Worm (Caenorhabditis elegans): ENCODE results near the gene cdh-12.

cdh-12 gene

DNA sequence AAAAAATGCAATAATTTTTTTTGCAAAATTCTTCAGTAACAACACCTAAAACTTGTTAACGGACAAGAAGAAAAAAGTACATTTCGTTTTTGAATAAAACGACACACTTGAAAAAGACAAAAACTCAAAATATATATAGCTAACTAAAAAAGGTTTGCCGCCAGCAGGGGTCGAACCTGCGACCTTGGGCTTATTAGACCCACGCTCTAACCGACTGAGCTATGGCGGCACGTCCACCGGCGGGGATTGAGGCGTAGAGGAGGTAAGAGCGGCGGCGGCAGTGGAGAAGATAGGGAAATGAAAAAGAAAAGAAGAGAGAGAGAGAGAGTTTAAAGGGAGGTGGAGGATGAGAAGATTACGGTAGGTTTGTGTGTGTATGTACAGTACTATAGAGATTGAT lies 66.4 kb downstream of the cdh-12 start (continued):
- TF ChIP-seq nfyb-1 (GFP tag; IDR thresholded peaks at IDR 0.05) (0 out of 2 replicates have a peak, but pooled peaks have one; percentile 45), hlh-26 (GFP tag; conservative IDR thresholded peaks at IDR 0.05) (no peak), him-1 (tag; optimal IDR thresholded peaks at IDR 0.05) (no peak), B0019.2 (GFP tag; conservative IDR thresholded peaks at IDR 0.05) (no peak; the same call in 1 of the 2 replicates), ceh-100 (GFP tag; IDR thresholded peaks at IDR 0.05) (no peak), let-607 (tag; optimal IDR thresholded peaks at IDR 0.05) (peak in 1 of 2 experiments; percentile 57), Y95B8A.8 (GFP tag; IDR thresholded peaks at IDR 0.05) (no peak), akir-1 (GFP tag; optimal IDR thresholded peaks at IDR 0.05) (no peak), lin-54 (GFP tag; optimal IDR thresholded peaks at IDR 0.05) (peak; percentile 24), ceh-58 (GFP tag; IDR thresholded peaks at IDR 0.05) (no peak), zim-3 (tag; optimal IDR thresholded peaks at IDR 0.05) (no peak), snpc-3.4 (tag; optimal IDR thresholded peaks at IDR 0.05) (no peak), ama-1 (optimal IDR thresholded peaks at IDR 0.05) (no peak), ama-1 (GFP tag; optimal IDR thresholded peaks at IDR 0.05) (no peak), madf-3 (GFP tag; IDR thresholded peaks at IDR 0.05) (no peak), zfh-2 (GFP tag; conservative IDR thresholded peaks at IDR 0.05) (peak; percentile 49; the same call in 1 of the 2 replicates), ceh-79 (tag; optimal IDR thresholded peaks at IDR 0.05) (no peak), unc-130 (GFP tag; optimal IDR thresholded peaks at IDR 0.05) (no peak), madf-6 (GFP tag; IDR thresholded peaks at IDR 0.05) (no peak), unc-62 (GFP tag; optimal IDR thresholded peaks at IDR 0.05) (no peak), Y56A3A.18 (GFP tag; IDR thresholded peaks at IDR 0.05) (0 out of 2 replicates have a peak, but pooled peaks have one; percentile 34), B0336.3 (GFP tag; IDR thresholded peaks at IDR 0.05) (no peak), hmg-1.2 (GFP tag; IDR thresholded peaks at IDR 0.05) (peak; percentile 47), nhr-80 (tag; optimal IDR thresholded peaks at IDR 0.05) (no peak), attf-3 (GFP tag; conservative IDR thresholded peaks at IDR 0.05) (no peak), lsl-1 (GFP tag; optimal IDR thresholded peaks at IDR 0.05) (peak; percentile 9), sea-2 (GFP tag; IDR thresholded peaks at IDR 0.05) (no peak)

- TF ChIP-seq nfya-2 (GFP tag; IDR thresholded peaks at IDR 0.05) (no peak), cebp-1 (GFP tag; IDR thresholded peaks at IDR 0.05) (no peak), cebp-1 (tag; optimal IDR thresholded peaks at IDR 0.05) (no peak), sea-2 (GFP tag; IDR thresholded peaks at IDR 0.05) (no peak), lsl-1 (GFP tag; optimal IDR thresholded peaks at IDR 0.05) (no peak), hmg-1.2 (GFP tag; IDR thresholded peaks at IDR 0.05) (peak; percentile 97), T07F8.4 (tag; optimal IDR thresholded peaks at IDR 0.05) (no peak), pha-4 (tag; optimal IDR thresholded peaks at IDR 0.05) (no peak), lag-1 (GFP tag; IDR thresholded peaks at IDR 0.05) (no peak), Y56A3A.18 (GFP tag; IDR thresholded peaks at IDR 0.05) (no peak), pbrm-1 (GFP tag; IDR thresholded peaks at IDR 0.05) (no peak), rpc-1 (optimal IDR thresholded peaks at IDR 0.05) (no peak), rpc-1 (tag; optimal IDR thresholded peaks at IDR 0.05) (no peak), B0261.1 (tag; optimal IDR thresholded peaks at IDR 0.05) (no peak), nhr-27 (tag; optimal IDR thresholded peaks at IDR 0.05) (no peak), sptf-2 (GFP tag; optimal IDR thresholded peaks at IDR 0.05) (no peak), cebp-2 (GFP tag; IDR thresholded peaks at IDR 0.05) (no peak), efl-1 (GFP tag; optimal IDR thresholded peaks at IDR 0.05) (no peak), egrh-3 (GFP tag; IDR thresholded peaks at IDR 0.05) (peak; percentile 10; the same call in 1 of the 2 replicates)
Measured at ce11 chrIII:1218998-1219397, 67.2 kb downstream of the cdh-12 start.
